Fruit fly (Drosophila melanogaster): Measurements from ENCODE around the gene Arr2.

The Arr2 gene

DNA sequence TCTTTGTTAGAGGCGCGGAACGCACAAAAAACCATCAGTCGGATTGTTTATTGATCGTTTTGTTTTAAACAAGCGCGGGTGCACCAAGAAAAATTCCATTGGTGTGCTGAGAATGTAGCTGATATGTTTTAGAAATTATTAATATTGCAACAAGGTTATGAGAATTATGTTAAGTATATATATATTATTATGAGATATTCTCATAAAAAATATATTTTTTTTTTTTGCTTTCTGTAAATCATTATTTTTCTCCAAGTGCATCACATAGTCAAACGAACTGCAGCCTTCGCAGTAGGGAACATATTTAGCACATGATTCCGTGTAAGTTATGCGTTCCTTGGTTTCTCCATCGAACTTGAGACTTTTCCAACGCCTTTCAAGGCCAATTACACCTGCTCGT is 19.8 kb downstream of the Arr2 start (continued):
- TF ChIP-seq CG14050 (GFP tag; IDR thresholded peaks at IDR 0.05) (peak; percentile 33; the same call in 1 of the 3 replicates), stc (GFP tag; IDR thresholded peaks at IDR 0.05) (peak; percentile 82), CG13894 (tag; optimal IDR thresholded peaks at IDR 0.05) (no peak), tup (GFP tag; optimal IDR thresholded peaks at IDR 0.05) (no peak), CG18619 (GFP tag; optimal IDR thresholded peaks at IDR 0.05) (no peak), gce (GFP tag; IDR thresholded peaks at IDR 0.05) (peak; percentile 65; the same call in 1 of the 3 replicates), NfI (GFP tag; optimal IDR thresholded peaks at IDR 0.05) (peak; percentile 8), tgo (GFP tag; IDR thresholded peaks at IDR 0.05) (peak; percentile 88), oc (tag; optimal IDR thresholded peaks at IDR 0.05) (no peak), cato (GFP tag; optimal IDR thresholded peaks at IDR 0.05; ENCODE audit: borderline replicate concordance) (no peak), Dad (GFP tag; optimal IDR thresholded peaks at IDR 0.05) (no peak), CG9797 (GFP tag; optimal IDR thresholded peaks at IDR 0.05) (no peak), az2 (GFP tag; optimal IDR thresholded peaks at IDR 0.05) (peak; percentile 51), Spps (tag; optimal IDR thresholded peaks at IDR 0.05) (peak; percentile 40), caup (GFP tag; optimal IDR thresholded peaks at IDR 0.05; ENCODE audit: severe bottlenecking) (peak; percentile 66), Ravus (GFP tag; IDR thresholded peaks at IDR 0.05) (peak; percentile 45), run (tag; optimal IDR thresholded peaks at IDR 0.05) (peak; percentile 7), CG14441 (GFP tag; IDR thresholded peaks at IDR 0.05) (peak; percentile 77), Asciz (GFP tag; optimal IDR thresholded peaks at IDR 0.05) (peak; percentile 49), pho (GFP tag; optimal IDR thresholded peaks at IDR 0.05) (no peak), slou (GFP tag; optimal IDR thresholded peaks at IDR 0.05) (peak; percentile 21), Xrp1 (GFP tag; IDR thresholded peaks at IDR 0.05) (peak; percentile 90), D (optimal IDR thresholded peaks at IDR 0.05) (no peak), D (GFP tag; optimal IDR thresholded peaks at IDR 0.05) (peak; percentile 72), sqz (GFP tag; optimal IDR thresholded peaks at IDR 0.05) (no peak), E2f2 (GFP tag; IDR thresholded peaks at IDR 0.05) (peak; percentile 58; the same call in 1 of the 2 replicates), H15 (GFP tag; IDR thresholded peaks at IDR 0.05) (peak; percentile 68; the same call in 1 of the 3 replicates), H2.0 (GFP tag; IDR thresholded peaks at IDR 0.05) (peak; percentile 52; the same call in 1 of the 2 replicates), Jarid2 (GFP tag; optimal IDR thresholded peaks at IDR 0.05) (peak; percentile 38), Blimp-1 (GFP tag; optimal IDR thresholded peaks at IDR 0.05) (peak; percentile 81), salm (tag; optimal IDR thresholded peaks at IDR 0.05) (no peak), lola (GFP tag; optimal IDR thresholded peaks at IDR 0.05) (peak in 1 of 3 experiments; percentile 42), D19B (GFP tag; optimal IDR thresholded peaks at IDR 0.05) (peak; percentile 1), Meics (GFP tag; optimal IDR thresholded peaks at IDR 0.05) (peak; percentile 59), nerfin-1 (tag; optimal IDR thresholded peaks at IDR 0.05) (peak; percentile 29), CG31224 (GFP tag; IDR thresholded peaks at IDR 0.05) (peak; percentile 73), bsh (GFP tag; optimal IDR thresholded peaks at IDR 0.05) (peak in 1 of 2 experiments; percentile 78), Doc2 (GFP tag; IDR thresholded peaks at IDR 0.05) (no peak), hth (optimal IDR thresholded peaks at IDR 0.05) (no peak), Taf1 (GFP tag; IDR thresholded peaks at IDR 0.05) (peak; percentile 39; the same call in 1 of the 2 replicates), Fer1 (GFP tag; optimal IDR thresholded peaks at IDR 0.05) (peak; percentile 64), fd96Cb (tag; optimal IDR thresholded peaks at IDR 0.05) (peak; percentile 64), ssp (GFP tag; IDR thresholded peaks at IDR 0.05) (peak; percentile 71), CG32772 (GFP tag; IDR thresholded peaks at IDR 0.05) (peak; percentile 76), prd (optimal IDR thresholded peaks at IDR 0.05) (no peak), prd (GFP tag; IDR thresholded peaks at IDR 0.05) (peak; percentile 88), B-H1 (GFP tag; IDR thresholded peaks at IDR 0.05) (peak; percentile 83), Mrtf (GFP tag; IDR thresholded peaks at IDR 0.05) (peak; percentile 58; the same call in 2 of the 3 replicates), CG31441 (GFP tag; IDR thresholded peaks at IDR 0.05) (peak; percentile 85), Awh (GFP tag; IDR thresholded peaks at IDR 0.05) (peak; percentile 77), CG17612 (GFP tag; IDR thresholded peaks at IDR 0.05) (0 out of 2 replicates have a peak, but pooled peaks have one; percentile 29)

All from whole organism, embryonic.